Fruit fly (Drosophila melanogaster): ENCODE measurements around the gene CG14839.

DNA sequence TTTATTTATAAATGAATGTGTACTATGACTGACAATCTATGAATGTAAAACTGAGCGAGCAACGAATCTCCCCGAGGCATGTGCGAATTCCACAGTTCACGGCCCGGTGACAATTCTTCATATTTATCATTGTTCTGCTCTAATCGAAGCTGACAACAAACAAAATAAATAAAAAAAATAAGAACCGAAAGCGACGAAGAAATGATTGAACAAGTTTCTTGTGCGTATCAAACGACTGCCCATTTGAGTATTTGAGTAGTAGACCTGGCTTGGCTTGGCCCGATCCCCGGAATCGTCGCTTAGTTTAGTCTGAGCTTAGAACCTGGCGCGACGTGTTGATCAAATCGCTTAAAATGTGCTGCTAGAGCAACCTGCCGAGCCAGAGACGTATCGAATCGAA lies 47.9 kb downstream of the CG14839 start, which contains the start of gene CG31321:
- no peak for TF ChIP-seq cyc (GFP tag; optimal IDR thresholded peaks at IDR 0.05)
- no peak for TF ChIP-seq spab (GFP tag; optimal IDR thresholded peaks at IDR 0.05)
- TF ChIP-seq CG6276 (GFP tag; optimal IDR thresholded peaks at IDR 0.05): no peak
- TF ChIP-seq CG11762 (GFP tag; optimal IDR thresholded peaks at IDR 0.05; ENCODE audit: insufficient read depth): no peak
- no peak for TF ChIP-seq CG3032 (tag; optimal IDR thresholded peaks at IDR 0.05)
- no peak for TF ChIP-seq CG16779 (tag; optimal IDR thresholded peaks at IDR 0.05)
- no peak for TF ChIP-seq fkh (GFP tag; optimal IDR thresholded peaks at IDR 0.05)
- TF ChIP-seq CG4318 (GFP tag; optimal IDR thresholded peaks at IDR 0.05): no peak
- TF ChIP-seq Gug (GFP tag; IDR thresholded peaks at IDR 0.05): no peak
- TF ChIP-seq CG11294 (GFP tag; IDR thresholded peaks at IDR 0.05): no peak
- TF ChIP-seq CG6854 (GFP tag; optimal IDR thresholded peaks at IDR 0.05): no peak
- no peak for TF ChIP-seq Sox102F (GFP tag; optimal IDR thresholded peaks at IDR 0.05)
- TF ChIP-seq Sox14 (GFP tag; optimal IDR thresholded peaks at IDR 0.05): no peak
- TF ChIP-seq Eip75B (GFP tag; optimal IDR thresholded peaks at IDR 0.05): no peak
